Fruit fly (Drosophila melanogaster) whole organism: ENCODE measurements around the gene Dr.

Experiments used
- Dll ChIP-seq: fragments of >200 bp; optimal IDR thresholded peaks from 2 replicates; lab custom pipeline; 2017
- EcR ChIP-seq, 2 experiments: fragments of >200 bp; optimal IDR thresholded peaks; 2 replicates each; lab custom pipeline; 2017; ENCODE audit warnings: missing biosample characterization in 2 of 2, missing genetic modification characterization in 2 of 2, missing genetic modification reagents in 2 of 2
- psq ChIP-seq: fragments of >200 bp; optimal IDR thresholded peaks from 2 replicates; lab custom pipeline; 2017
- usp ChIP-seq: fragments of >200 bp; optimal IDR thresholded peaks from 2 replicates; lab custom pipeline; 2017; ENCODE audit warnings: missing biosample characterization, missing genetic modification characterization, mixed read lengths

DNA sequence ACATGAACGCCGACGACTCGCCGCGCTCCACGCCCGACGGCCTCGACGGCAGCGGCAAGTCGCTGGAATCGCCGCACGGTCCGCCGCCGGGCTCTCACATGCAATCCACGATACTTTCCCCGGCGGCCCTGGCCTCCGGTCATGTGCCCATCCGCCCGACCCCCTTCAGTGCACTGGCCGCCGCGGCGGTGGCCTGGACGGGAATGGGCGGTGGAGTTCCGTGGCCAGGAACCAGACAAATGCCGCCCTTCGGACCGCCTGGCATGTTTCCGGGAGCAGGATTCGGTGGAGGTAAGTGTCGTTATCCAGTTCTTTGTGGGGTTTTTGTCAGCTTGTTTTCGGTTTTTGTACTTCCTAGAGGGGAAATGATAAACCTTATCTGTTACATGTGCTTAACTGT is 1.4 kb downstream of the Dr start:
- TF ChIP-seq usp (GFP tag; lab: Kevin White, UChicago) (no peak), EcR (GFP tag; optimal IDR thresholded peaks at IDR 0.05; lab: Kevin White, UChicago) (no peak), Dll (lab: Kevin White, UChicago) (no peak), psq (lab: Kevin White, UChicago) (no peak)
